Worm (Caenorhabditis elegans): ENCODE data around the gene F57B1.9.

The F57B1.9 gene

DNA sequence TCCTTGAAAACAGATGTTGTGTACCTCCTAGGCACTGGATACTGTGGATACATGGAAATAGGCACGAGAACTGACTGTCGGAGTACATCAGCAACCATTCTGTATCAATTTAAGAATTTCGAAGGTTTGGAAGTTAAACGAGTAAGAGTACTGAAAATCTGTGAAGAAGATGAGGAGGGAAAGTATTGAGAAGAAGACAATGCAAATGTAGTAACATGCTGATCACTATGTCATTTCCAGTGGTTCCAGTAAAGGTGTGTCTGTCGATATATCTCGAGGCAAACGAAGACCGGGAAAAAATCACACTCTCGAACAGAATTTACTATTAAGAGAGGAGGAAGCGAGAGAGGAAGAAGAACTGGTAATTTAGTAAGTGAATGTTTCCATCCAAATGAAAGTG is 38.8 kb upstream of the F57B1.9 start, which contains the start of gene dmd-10:
Gene dmd-10, minus strand, starts transcription at position 101 of the 400 bp plus-strand sequence.
- no peak for TF ChIP-seq ceh-91 (GFP tag; IDR thresholded peaks at IDR 0.05)
- TF ChIP-seq nfya-2 (GFP tag; IDR thresholded peaks at IDR 0.05), result no peak
- TF ChIP-seq athp-1 (tag; optimal IDR thresholded peaks at IDR 0.05), result no peak
- no peak for TF ChIP-seq bed-1 (GFP tag; IDR thresholded peaks at IDR 0.05)
- TF ChIP-seq hsf-1 (GFP tag; IDR thresholded peaks at IDR 0.05), result no peak
- no peak for TF ChIP-seq F22D6.2 (tag; optimal IDR thresholded peaks at IDR 0.05)
- TF ChIP-seq B0019.2 (GFP tag; conservative IDR thresholded peaks at IDR 0.05), result no peak
- TF ChIP-seq zfh-2 (GFP tag; conservative IDR thresholded peaks at IDR 0.05), result no peak
- TF ChIP-seq mcd-1 (GFP tag; IDR thresholded peaks at IDR 0.05), result no peak
- TF ChIP-seq tlf-1 (GFP tag; optimal IDR thresholded peaks at IDR 0.05), result no peak
- TF ChIP-seq ceh-100 (GFP tag; IDR thresholded peaks at IDR 0.05), result no peak
- no peak for TF ChIP-seq hmg-1.2 (GFP tag; IDR thresholded peaks at IDR 0.05)
- no peak for TF ChIP-seq xnd-1 (tag; optimal IDR thresholded peaks at IDR 0.05)
- TF ChIP-seq him-1 (tag; optimal IDR thresholded peaks at IDR 0.05), result no peak

DNA sequence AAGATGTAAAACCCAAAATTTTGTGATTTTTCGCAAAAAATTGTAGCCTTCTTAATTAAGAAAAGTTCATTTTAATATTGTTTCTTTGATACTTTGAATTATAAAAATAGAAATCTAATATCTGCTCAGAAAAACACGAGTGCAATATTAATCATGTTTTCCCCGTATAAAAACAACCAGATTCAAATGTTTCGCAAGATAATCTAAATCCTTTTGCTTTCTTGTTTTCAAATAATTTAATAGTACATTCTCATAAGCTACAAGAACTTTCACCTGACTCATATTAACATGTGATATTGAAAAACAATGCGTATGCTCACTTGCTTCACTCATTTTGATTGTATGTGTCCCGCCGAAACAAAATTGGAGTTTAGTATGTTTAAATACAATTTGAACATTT is 37.6 kb upstream of the F57B1.9 start:
- no peak for TF ChIP-seq nhr-90 (tag; optimal IDR thresholded peaks at IDR 0.05)
- no peak for TF ChIP-seq ztf-26 (tag; optimal IDR thresholded peaks at IDR 0.05)
- no peak for TF ChIP-seq K11D2.4 (GFP tag; IDR thresholded peaks at IDR 0.05)
- TF ChIP-seq akir-1 (GFP tag; optimal IDR thresholded peaks at IDR 0.05), result no peak

DNA sequence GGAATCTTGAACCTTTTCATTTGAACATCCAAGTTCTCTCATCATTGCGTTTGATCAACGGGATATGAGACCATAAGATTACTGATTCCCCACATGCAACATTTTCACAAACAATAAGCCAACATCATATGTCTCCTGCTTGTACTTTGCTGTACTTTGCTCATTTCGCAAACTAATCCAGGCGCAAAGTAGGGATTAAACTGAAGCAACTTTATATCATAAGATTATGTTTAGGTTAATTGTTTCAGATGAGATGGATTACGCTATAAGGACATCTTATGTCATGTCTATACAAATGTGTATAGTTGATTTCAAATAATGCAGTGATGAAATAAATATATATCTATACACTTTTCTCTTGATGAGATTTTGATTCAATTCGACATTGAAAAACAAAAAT is 31.8 kb upstream of the F57B1.9 start:
- no peak for TF ChIP-seq sea-2 (GFP tag; IDR thresholded peaks at IDR 0.05)
- no peak for TF ChIP-seq F22D6.2 (tag; optimal IDR thresholded peaks at IDR 0.05)
- TF ChIP-seq nhr-90 (tag; optimal IDR thresholded peaks at IDR 0.05), result no peak
- no peak for TF ChIP-seq akir-1 (GFP tag; optimal IDR thresholded peaks at IDR 0.05)
- TF ChIP-seq madf-10 (tag; optimal IDR thresholded peaks at IDR 0.05), result no peak
- TF ChIP-seq F52B5.7 (tag; optimal IDR thresholded peaks at IDR 0.05), result no peak
- TF ChIP-seq ceh-79 (tag; optimal IDR thresholded peaks at IDR 0.05), result no peak
- no peak for TF ChIP-seq T07F8.4 (tag; optimal IDR thresholded peaks at IDR 0.05)
- TF ChIP-seq fkh-3 (tag; optimal IDR thresholded peaks at IDR 0.05), result no peak
- TF ChIP-seq C06A6.2 (GFP tag; conservative IDR thresholded peaks at IDR 0.05), result no peak
- TF ChIP-seq mel-28 (tag; optimal IDR thresholded peaks at IDR 0.05; ENCODE audit: borderline replicate concordance), result no peak
- no peak for TF ChIP-seq chd-7 (tag; optimal IDR thresholded peaks at IDR 0.05)
- no peak for TF ChIP-seq Y95B8A.8 (GFP tag; IDR thresholded peaks at IDR 0.05)
- no peak for TF ChIP-seq mcd-1 (GFP tag; IDR thresholded peaks at IDR 0.05)
- TF ChIP-seq hmg-20 (GFP tag; IDR thresholded peaks at IDR 0.05), result no peak
- TF ChIP-seq hmg-1.2 (GFP tag; IDR thresholded peaks at IDR 0.05), result no peak
- TF ChIP-seq T26A5.8 (tag; optimal IDR thresholded peaks at IDR 0.05), result no peak
- no peak for TF ChIP-seq ccch-3 (GFP tag; optimal IDR thresholded peaks at IDR 0.05)

DNA sequence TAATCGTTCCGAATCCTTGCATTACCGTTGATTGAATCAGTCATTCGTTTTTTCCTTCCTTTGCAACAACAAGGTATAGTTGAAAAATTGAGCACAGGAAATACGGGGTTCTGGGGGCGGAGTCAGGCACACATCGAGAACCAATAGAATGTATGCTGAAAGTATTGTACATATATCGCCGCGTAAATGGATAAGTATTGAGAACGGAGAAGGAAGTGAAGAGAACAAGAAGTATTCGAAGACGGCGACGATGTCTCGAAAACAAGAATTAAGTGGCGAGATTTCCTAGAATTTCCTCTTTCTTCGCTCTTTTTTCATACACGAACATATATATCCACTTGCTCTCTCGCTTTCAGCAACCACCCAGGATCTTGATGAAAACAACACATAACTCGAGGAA is 23.3 kb upstream of the F57B1.9 start:
- no peak for TF ChIP-seq mcd-1 (GFP tag; IDR thresholded peaks at IDR 0.05)
- no peak for TF ChIP-seq T07F8.4 (tag; optimal IDR thresholded peaks at IDR 0.05)
- TF ChIP-seq madf-3 (GFP tag; IDR thresholded peaks at IDR 0.05), result no peak
- TF ChIP-seq efl-1 (GFP tag; optimal IDR thresholded peaks at IDR 0.05), result no peak
- no peak for TF ChIP-seq nhr-90 (tag; optimal IDR thresholded peaks at IDR 0.05)
- TF ChIP-seq attf-5 (GFP tag; optimal IDR thresholded peaks at IDR 0.05), result no peak
- no peak for TF ChIP-seq Y79H2A.3 (GFP tag; conservative IDR thresholded peaks at IDR 0.05)
